Fruit fly (Drosophila melanogaster) whole organism, prepupa: ENCODE measurements around the gene CG9682.
A peak's percentile ranks its signal among the peaks of the same experiment; 100 is the strongest.

Experiments used
- CG10631 ChIP-seq: fragments of 200-800 bp; sonication (Bioruptor generic); optimal IDR thresholded peaks from 2 replicates; lab custom pipeline; 2016; ENCODE audit warnings: missing biosample characterization, missing genetic modification characterization
- CG10669 ChIP-seq: fragments of 200-800 bp; sonication (Bioruptor generic); optimal IDR thresholded peaks from 3 replicates; lab custom pipeline; 2018; ENCODE audit warnings: missing biosample characterization, mild to moderate bottlenecking, missing genetic modification characterization, moderate library complexity
- CG11294 ChIP-seq: fragments of 200-800 bp; sonication (Bioruptor generic); IDR thresholded peaks from 2 replicates; pipeline ENCODE4 v1.3.6; 2022; ENCODE audit warnings: missing biosample characterization, missing genetic modification characterization
- CG15336 ChIP-seq: fragments of 200-800 bp; sonication (Bioruptor generic); IDR thresholded peaks from 2 replicates; pipeline ENCODE4 v1.3.6; 2022; ENCODE audit warnings: missing biosample characterization, missing genetic modification characterization
- CG3032 ChIP-seq: fragments of 200-800 bp; optimal IDR thresholded peaks from 2 replicates; lab custom pipeline; 2019; ENCODE audit warnings: missing biosample characterization, mild to moderate bottlenecking, missing genetic modification characterization, moderate library complexity
- CG31627 ChIP-seq: fragments of 200-800 bp; sonication (Bioruptor generic); optimal IDR thresholded peaks from 3 replicates; lab custom pipeline; 2016; ENCODE audit warnings: missing biosample characterization, missing genetic modification characterization
- CG34406 ChIP-seq: fragments of 200-800 bp; sonication (Bioruptor generic); optimal IDR thresholded peaks from 3 replicates; lab custom pipeline; 2016; ENCODE audit warnings: missing biosample characterization, missing genetic modification characterization
- CG3919 ChIP-seq: fragments of 200-800 bp; sonication (Bioruptor generic); optimal IDR thresholded peaks from 3 replicates; lab custom pipeline; 2016; ENCODE audit warnings: missing biosample characterization, missing genetic modification characterization
- CG6808 ChIP-seq: fragments of 200-800 bp; sonication (Bioruptor generic); optimal IDR thresholded peaks from 3 replicates; lab custom pipeline; 2017; ENCODE audit warnings: missing biosample characterization, missing genetic modification characterization, mild to moderate bottlenecking, moderate library complexity, missing genetic modification reagents
- CG7368 ChIP-seq: fragments of 200-800 bp; sonication (Bioruptor generic); optimal IDR thresholded peaks from 3 replicates; lab custom pipeline; 2016; ENCODE audit warnings: missing biosample characterization, missing genetic modification characterization
- CG8119 ChIP-seq: fragments of 200-800 bp; sonication (Bioruptor generic); IDR thresholded peaks from 3 replicates; pipeline ENCODE4 v1.3.6; 2022; ENCODE audit warnings: missing biosample characterization, missing genetic modification characterization
- CG8319 ChIP-seq: fragments of 200-800 bp; sonication (Bioruptor generic); optimal IDR thresholded peaks from 3 replicates; lab custom pipeline; 2016; ENCODE audit warnings: missing biosample characterization, missing genetic modification characterization
- CG8632 ChIP-seq: fragments of 200-800 bp; sonication (Bioruptor generic); optimal IDR thresholded peaks from 3 replicates; lab custom pipeline; 2016; ENCODE audit warnings: missing biosample characterization, missing genetic modification characterization
- CG9139 ChIP-seq: fragments of 200-800 bp; sonication (Bioruptor generic); optimal IDR thresholded peaks from 3 replicates; lab custom pipeline; 2017; ENCODE audit warnings: missing biosample characterization, mild to moderate bottlenecking, missing genetic modification characterization
- Eip78C ChIP-seq: fragments of 200-800 bp; sonication (Bioruptor generic); peaks from one replicate; lab custom pipeline; 2016; ENCODE audit warnings: missing biosample characterization, missing genetic modification characterization
- Eip93F ChIP-seq: fragments of 200-800 bp; sonication (Bioruptor generic); optimal IDR thresholded peaks from 2 replicates; lab custom pipeline; 2016; ENCODE audit warnings: missing biosample characterization, mild to moderate bottlenecking, missing genetic modification characterization
- Ets21C ChIP-seq: fragments of 200-800 bp; sonication (Bioruptor generic); optimal IDR thresholded peaks from 3 replicates; lab custom pipeline; 2016; ENCODE audit warnings: missing biosample characterization, missing genetic modification characterization
- Ets96B ChIP-seq: fragments of 200-800 bp; optimal IDR thresholded peaks from 2 replicates; lab custom pipeline; 2019; ENCODE audit warnings: missing biosample characterization, mild to moderate bottlenecking, missing genetic modification characterization, moderate library complexity
- Gug ChIP-seq: fragments of 200-800 bp; sonication (Bioruptor generic); IDR thresholded peaks from 2 replicates; pipeline ENCODE4 v1.3.6; 2022; ENCODE audit warnings: missing biosample characterization, missing genetic modification characterization
- Hr38 ChIP-seq: sonication (Bioruptor generic); optimal IDR thresholded peaks from 2 replicates; lab custom pipeline; 2016; ENCODE audit warnings: missing biosample characterization, missing genetic modification characterization
- Hr39 ChIP-seq: fragments of 200-800 bp; sonication (Bioruptor generic); optimal IDR thresholded peaks from 2 replicates; lab custom pipeline; 2016; ENCODE audit warnings: missing biosample characterization, missing genetic modification characterization
- Hr4 ChIP-seq: fragments of 200-800 bp; sonication (Bioruptor generic); optimal IDR thresholded peaks from 3 replicates; lab custom pipeline; 2016; ENCODE audit warnings: missing biosample characterization, missing genetic modification characterization
- Lpt ChIP-seq: fragments of 200-800 bp; sonication (Bioruptor generic); optimal IDR thresholded peaks from 3 replicates; lab custom pipeline; 2016; ENCODE audit warnings: missing biosample characterization, missing genetic modification characterization
- OdsH ChIP-seq: fragments of 200-800 bp; sonication (Bioruptor generic); optimal IDR thresholded peaks from 3 replicates; lab custom pipeline; 2016; ENCODE audit warnings: missing biosample characterization, missing genetic modification characterization
- Smox ChIP-seq: fragments of 200-800 bp; sonication (Bioruptor generic); optimal IDR thresholded peaks from 3 replicates; lab custom pipeline; 2016; ENCODE audit warnings: missing biosample characterization, missing genetic modification characterization
- Sox14 ChIP-seq: fragments of 200-800 bp; sonication (Bioruptor generic); optimal IDR thresholded peaks from 3 replicates; lab custom pipeline; 2016; ENCODE audit warnings: missing biosample characterization, missing genetic modification characterization
- Sox15 ChIP-seq: fragments of 200-800 bp; sonication (Bioruptor generic); optimal IDR thresholded peaks from 3 replicates; lab custom pipeline; 2016; ENCODE audit warnings: missing biosample characterization, missing genetic modification characterization
- achi ChIP-seq: fragments of 200-800 bp; sonication (Bioruptor generic); optimal IDR thresholded peaks from 3 replicates; lab custom pipeline; 2016; ENCODE audit warnings: missing biosample characterization, missing genetic modification characterization
- acj6 ChIP-seq: fragments of 200-800 bp; sonication (Bioruptor generic); optimal IDR thresholded peaks from 3 replicates; lab custom pipeline; 2016; ENCODE audit warnings: missing biosample characterization, missing genetic modification characterization
- dsx ChIP-seq: fragments of 200-800 bp; optimal IDR thresholded peaks from 3 replicates; lab custom pipeline; 2019; ENCODE audit warnings: missing biosample characterization, mild to moderate bottlenecking, missing genetic modification characterization, moderate library complexity; ENCODE audit not compliant: poor library complexity, severe bottlenecking
- eg ChIP-seq: fragments of 200-800 bp; sonication (Bioruptor generic); IDR thresholded peaks from 3 replicates; pipeline ENCODE4 v1.3.6; 2022; ENCODE audit warnings: missing biosample characterization, missing genetic modification characterization
- esn ChIP-seq: fragments of 200-800 bp; sonication (Bioruptor generic); optimal IDR thresholded peaks from 2 replicates; lab custom pipeline; 2016; ENCODE audit warnings: missing biosample characterization, mild to moderate bottlenecking, missing genetic modification characterization, moderate library complexity
- fd59A ChIP-seq: fragments of 200-800 bp; sonication (Bioruptor generic); optimal IDR thresholded peaks from 2 replicates; lab custom pipeline; 2017; ENCODE audit warnings: missing biosample characterization, mild to moderate bottlenecking, missing genetic modification characterization, missing genetic modification reagents
- lz ChIP-seq: fragments of 200-800 bp; sonication (Bioruptor generic); optimal IDR thresholded peaks from 3 replicates; lab custom pipeline; 2016; ENCODE audit warnings: missing biosample characterization, missing genetic modification characterization
- pdm3 ChIP-seq: fragments of 200-800 bp; sonication (Bioruptor generic); optimal IDR thresholded peaks from 3 replicates; lab custom pipeline; 2016; ENCODE audit warnings: missing biosample characterization, missing genetic modification characterization
- salr ChIP-seq, 2 experiments: fragments of 200-800 bp; sonication (Bioruptor generic); optimal IDR thresholded peaks; 3 replicates each; lab custom pipeline; 2016 to 2018; ENCODE audit warnings: missing biosample characterization in 2 of 2, missing genetic modification characterization in 2 of 2, mild to moderate bottlenecking in 1 of 2
- spab ChIP-seq: fragments of 200-800 bp; sonication (Bioruptor generic); optimal IDR thresholded peaks from 2 replicates; lab custom pipeline; 2017; ENCODE audit warnings: missing biosample characterization, mild to moderate bottlenecking, missing genetic modification characterization, missing genetic modification reagents
- ss ChIP-seq, 2 experiments: fragments of 200-800 bp; sonication (Bioruptor generic); optimal IDR thresholded peaks; 2 replicates in 1 of 2; 3 replicates in 1 of 2; lab custom pipeline; 2017 to 2018; ENCODE audit warnings: mild to moderate bottlenecking in 2 of 2, missing biosample characterization in 2 of 2, missing genetic modification characterization in 2 of 2, moderate library complexity in 1 of 2
- svp ChIP-seq: fragments of 200-800 bp; sonication (Bioruptor generic); peaks from one replicate; lab custom pipeline; 2016; ENCODE audit warnings: missing biosample characterization, missing genetic modification characterization
- topi ChIP-seq: fragments of 200-800 bp; sonication (Bioruptor generic); optimal IDR thresholded peaks from 3 replicates; lab custom pipeline; 2016; ENCODE audit warnings: missing biosample characterization, missing genetic modification characterization

Gene CG9682

dm6 chr3R:30208766-30209484 is 41.8 kb upstream of the CG9682 start, which contains the start of gene RpS7 (continued):
- TF ChIP-seq topi (GFP tag; lab: Kevin White, UChicago) (peak; percentile 73), spab (GFP tag; lab: Kevin White, UChicago) (peak; percentile 50), CG8632 (GFP tag; lab: Kevin White, UChicago) (peak; percentile 59), salr (GFP tag; optimal IDR thresholded peaks at IDR 0.05; lab: Kevin White, UChicago) (peak; percentile 8 to 61), lz (peak; percentile 57), Gug (GFP tag; lab: Robert Waterston, UW) (peak; percentile 61; the same call in 1 of the 2 replicates), acj6 (GFP tag; lab: Kevin White, UChicago) (peak; percentile 46), CG3919 (GFP tag; lab: Kevin White, UChicago) (peak; percentile 80), Ets21C (GFP tag; lab: Kevin White, UChicago) (peak; percentile 21), CG10669 (GFP tag; lab: Kevin White, UChicago) (peak; percentile 63), CG8319 (GFP tag; lab: Kevin White, UChicago) (peak; percentile 61), CG31627 (GFP tag; lab: Kevin White, UChicago) (peak; percentile 47), Sox15 (no peak), OdsH (GFP tag; lab: Kevin White, UChicago) (peak; percentile 54), CG10631 (GFP tag; lab: Kevin White, UChicago) (peak; percentile 56), CG3032 (tag; lab: Kevin White, UChicago) (peak; percentile 47), fd59A (GFP tag; lab: Kevin White, UChicago) (no peak), Hr38 (GFP tag; lab: Kevin White, UChicago) (no peak), pdm3 (GFP tag; lab: Kevin White, UChicago) (peak; percentile 48), CG9139 (GFP tag; lab: Kevin White, UChicago) (peak; percentile 76), CG7368 (GFP tag; lab: Kevin White, UChicago) (peak; percentile 78), Eip78C (GFP tag; lab: Kevin White, UChicago) (peak; percentile 89), dsx (GFP tag; lab: Kevin White, UChicago) (peak; percentile 17), Hr39 (GFP tag; lab: Kevin White, UChicago) (peak; percentile 34), Lpt (GFP tag; lab: Kevin White, UChicago) (no peak), eg (GFP tag; lab: Robert Waterston, UW) (peak; percentile 79), Ets96B (peak; percentile 39), Sox14 (peak; percentile 30), Hr4 (GFP tag; lab: Kevin White, UChicago) (peak; percentile 2), ss (GFP tag; optimal IDR thresholded peaks at IDR 0.05; lab: Kevin White, UChicago) (peak; percentile 75 to 80), achi (GFP tag; lab: Kevin White, UChicago) (peak; percentile 80), CG6808 (GFP tag; lab: Kevin White, UChicago) (peak; percentile 72), svp (peak; percentile 84), Smox (GFP tag; lab: Kevin White, UChicago) (peak; percentile 46), CG11294 (GFP tag; lab: Robert Waterston, UW) (no peak), CG8119 (GFP tag; lab: Robert Waterston, UW) (peak; percentile 42; the same call in 2 of the 3 replicates), CG34406 (GFP tag; lab: Kevin White, UChicago) (peak; percentile 71), Eip93F (GFP tag; lab: Kevin White, UChicago) (no peak)

DNA sequence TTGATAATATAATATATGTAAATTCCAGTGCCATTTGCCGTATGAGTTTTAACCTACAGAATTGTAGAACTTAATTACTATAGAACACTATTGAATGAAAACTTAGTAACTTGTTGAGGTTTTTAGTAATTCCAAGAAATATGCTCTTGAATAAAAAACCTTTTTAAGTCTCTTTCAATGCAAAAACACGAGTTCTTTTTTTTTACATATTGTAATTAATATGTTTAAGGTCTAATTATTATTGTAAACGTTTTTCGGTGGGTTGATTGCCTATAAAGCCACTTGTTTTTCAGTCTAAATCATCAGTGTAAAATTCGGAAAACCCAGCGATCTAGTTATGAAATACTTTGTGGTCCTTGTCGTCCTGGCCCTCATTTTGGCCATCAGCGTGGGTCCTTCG is 41.1 kb upstream of the CG9682 start, which contains the start of gene Anp:
Anp (plus strand) TSS at position 301 of the 400 bp plus-strand sequence.
- TF ChIP-seq esn (GFP tag; lab: Kevin White, UChicago) (no peak), CG15336 (no peak), CG6808 (GFP tag; lab: Kevin White, UChicago) (no peak), CG3032 (tag; lab: Kevin White, UChicago) (no peak), CG8119 (GFP tag; lab: Robert Waterston, UW) (no peak)
